Fruit fly (Drosophila melanogaster) whole organism, embryonic: ENCODE measurements around the gene CG14731.

Experiments
- Aef1 ChIP-seq: fragments of 200-800 bp; sonication (Bioruptor generic); IDR thresholded peaks from 3 replicates; pipeline ENCODE4 v1.3.6; 2022; ENCODE audit warnings: missing biosample characterization, missing genetic modification characterization
- Atf6 ChIP-seq: fragments of 200-800 bp; sonication (Bioruptor generic); IDR thresholded peaks from 2 replicates; pipeline ENCODE4 v1.3.6; 2022; ENCODE audit warnings: missing biosample characterization, missing genetic modification characterization
- CG10267 ChIP-seq: fragments of 200-800 bp; sonication (Bioruptor generic); optimal IDR thresholded peaks from 2 replicates; lab custom pipeline; 2018; ENCODE audit warnings: missing biosample characterization, mild to moderate bottlenecking, missing genetic modification characterization, moderate library complexity
- CG10366 ChIP-seq: fragments of 200-800 bp; sonication (Bioruptor generic); IDR thresholded peaks from 2 replicates; pipeline ENCODE4 v1.3.6; 2022; ENCODE audit warnings: missing biosample characterization, missing genetic modification characterization
- CG12219 ChIP-seq: fragments of 200-800 bp; sonication (Bioruptor generic); optimal IDR thresholded peaks from 3 replicates; lab custom pipeline; 2018; ENCODE audit warnings: missing biosample characterization, mild to moderate bottlenecking, missing genetic modification characterization
- CG1233 ChIP-seq: fragments of 200-800 bp; sonication (Bioruptor generic); optimal IDR thresholded peaks from 4 replicates; lab custom pipeline; 2018; ENCODE audit warnings: missing biosample characterization, mild to moderate bottlenecking, missing genetic modification characterization
- CG12769 ChIP-seq: fragments of 200-800 bp; sonication (Bioruptor generic); optimal IDR thresholded peaks from 2 replicates; lab custom pipeline; 2019; ENCODE audit warnings: missing biosample characterization, mild to moderate bottlenecking, missing genetic modification characterization, moderate library complexity
- CG2120 ChIP-seq: fragments of 200-800 bp; sonication (Bioruptor generic); optimal IDR thresholded peaks from 3 replicates; lab custom pipeline; 2016; ENCODE audit warnings: missing biosample characterization, missing genetic modification characterization
- CG42726 ChIP-seq: fragments of 200-800 bp; sonication (Bioruptor generic); IDR thresholded peaks from 2 replicates; pipeline ENCODE4 v1.3.6; 2022; ENCODE audit warnings: missing biosample characterization, missing genetic modification characterization; ENCODE audit not compliant: partially characterized antibody
- CG4360 ChIP-seq: fragments of 200-800 bp; sonication (Bioruptor generic); IDR thresholded peaks from 2 replicates; pipeline ENCODE4 v1.3.6; 2022; ENCODE audit warnings: missing biosample characterization, missing genetic modification characterization
- CG4730 ChIP-seq: fragments of 200-800 bp; sonication (Bioruptor generic); IDR thresholded peaks from 2 replicates; pipeline ENCODE4 v1.3.6; 2022; ENCODE audit warnings: missing biosample characterization, missing genetic modification characterization
- CG5180 ChIP-seq: fragments of 200-800 bp; sonication (Bioruptor generic); optimal IDR thresholded peaks from 3 replicates; lab custom pipeline; 2017; ENCODE audit warnings: missing biosample characterization, missing genetic modification characterization, mild to moderate bottlenecking, moderate library complexity, missing genetic modification reagents
- CG6175 ChIP-seq: fragments of 200-800 bp; sonication (Bioruptor generic); IDR thresholded peaks from 3 replicates; pipeline ENCODE4 v1.3.6; 2022; ENCODE audit warnings: missing biosample characterization, missing genetic modification characterization
- CG6654 ChIP-seq: fragments of 200-800 bp; sonication (Bioruptor generic); optimal IDR thresholded peaks from 2 replicates; lab custom pipeline; 2017; ENCODE audit warnings: missing biosample characterization, mild to moderate bottlenecking, missing genetic modification characterization
- CG7745 ChIP-seq: fragments of 200-800 bp; sonication (Bioruptor generic); optimal IDR thresholded peaks from 2 replicates; lab custom pipeline; 2018; ENCODE audit warnings: missing biosample characterization, mild to moderate bottlenecking, missing genetic modification characterization, moderate library complexity
- CTCF ChIP-seq: fragments of 200-800 bp; sonication (Bioruptor generic); optimal IDR thresholded peaks from 2 replicates; lab custom pipeline; 2017; ENCODE audit warnings: missing biosample characterization, mild to moderate bottlenecking, missing genetic modification characterization, moderate library complexity
- Dek ChIP-seq: fragments of 200-800 bp; sonication (Bioruptor generic); optimal IDR thresholded peaks from 3 replicates; lab custom pipeline; 2019; ENCODE audit warnings: missing biosample characterization, mild to moderate bottlenecking, missing genetic modification characterization, moderate library complexity
- Drgx ChIP-seq: fragments of 200-800 bp; sonication (Bioruptor generic); IDR thresholded peaks from 2 replicates; pipeline ENCODE4 v1.3.6; 2022; ENCODE audit warnings: missing biosample characterization, missing genetic modification characterization
- E2f2 ChIP-seq: fragments of 200-800 bp; sonication (Bioruptor generic); IDR thresholded peaks from 2 replicates; pipeline ENCODE4 v1.3.6; 2022; ENCODE audit warnings: missing biosample characterization, missing genetic modification characterization
- Gug ChIP-seq: fragments of 200-800 bp; sonication (Bioruptor generic); IDR thresholded peaks from 4 replicates; pipeline ENCODE4 v1.3.6; 2022; ENCODE audit warnings: missing biosample characterization, missing genetic modification characterization
- Hmx ChIP-seq: fragments of 200-800 bp; sonication (Bioruptor generic); optimal IDR thresholded peaks from 2 replicates; lab custom pipeline; 2016; ENCODE audit warnings: missing biosample characterization, missing genetic modification characterization
- Hr78 ChIP-seq, 2 experiments: fragments of 200-800 bp in 1 of 2; fragments of >200 bp in 1 of 2; sonication (Bioruptor generic) in 1 of 2; optimal IDR thresholded peaks; 2 replicates each; lab custom pipeline; 2017 to 2019; ENCODE audit warnings: missing biosample characterization in 2 of 2, missing genetic modification characterization in 2 of 2, mild to moderate bottlenecking in 1 of 2, moderate library complexity in 1 of 2
- Med ChIP-seq: fragments of 200-800 bp; sonication (Bioruptor generic); peaks from one replicate; lab custom pipeline; 2016; ENCODE audit warnings: missing biosample characterization, missing genetic modification characterization, mild to moderate bottlenecking, inconsistent platforms, moderate library complexity
- PHDP ChIP-seq: fragments of 200-800 bp; sonication (Bioruptor generic); optimal IDR thresholded peaks from 3 replicates; lab custom pipeline; 2018; ENCODE audit warnings: missing biosample characterization, mild to moderate bottlenecking, missing genetic modification characterization, moderate library complexity
- Ptx1 ChIP-seq: fragments of 200-800 bp; sonication (Bioruptor generic); IDR thresholded peaks from 2 replicates; pipeline ENCODE4 v1.3.6; 2022; ENCODE audit warnings: missing biosample characterization, missing genetic modification characterization
- Rfx ChIP-seq: fragments of 200-800 bp; sonication (Bioruptor generic); IDR thresholded peaks from 2 replicates; pipeline ENCODE4 v1.3.6; 2022; ENCODE audit warnings: missing biosample characterization, missing genetic modification characterization
- Scr ChIP-seq: fragments of 200-800 bp; sonication (Bioruptor generic); IDR thresholded peaks from 2 replicates; pipeline ENCODE4 v1.3.6; 2022; ENCODE audit warnings: missing biosample characterization, missing genetic modification characterization; ENCODE audit not compliant: partially characterized antibody
- Sox102F ChIP-seq: fragments of 200-800 bp; sonication (Bioruptor generic); optimal IDR thresholded peaks from 2 replicates; lab custom pipeline; 2018; ENCODE audit warnings: missing biosample characterization, mild to moderate bottlenecking, missing genetic modification characterization, moderate library complexity
- Taf1 ChIP-seq: fragments of 200-800 bp; sonication (Bioruptor generic); IDR thresholded peaks from 2 replicates; pipeline ENCODE4 v1.3.6; 2022; ENCODE audit warnings: missing biosample characterization, missing genetic modification characterization
- Trl ChIP-seq, 3 experiments: fragments of >200 bp in 2 of 3; fragments of 200-800 bp in 1 of 3; sonication (Bioruptor generic) in 1 of 3; optimal IDR thresholded peaks; 2 replicates in 1 of 3; 3 replicates in 2 of 3; lab custom pipeline; 2016 to 2017; ENCODE audit warnings: missing biosample characterization in 1 of 3, missing genetic modification characterization in 1 of 3
- chinmo ChIP-seq: fragments of 200-800 bp; sonication (Bioruptor generic); IDR thresholded peaks from 4 replicates; pipeline ENCODE4 v1.3.6; 2022; ENCODE audit warnings: missing biosample characterization, missing genetic modification characterization; ENCODE audit not compliant: partially characterized antibody
- ci ChIP-seq: fragments of 200-800 bp; sonication (Bioruptor generic); IDR thresholded peaks from 3 replicates; pipeline ENCODE4 v1.3.6; 2022; ENCODE audit warnings: missing biosample characterization, missing genetic modification characterization
- crol ChIP-seq: fragments of 200-800 bp; sonication (Bioruptor generic); IDR thresholded peaks from 2 replicates; pipeline ENCODE4 v1.3.6; 2022; ENCODE audit warnings: missing biosample characterization, missing genetic modification characterization
- dmrt99B ChIP-seq: fragments of 200-800 bp; sonication (Bioruptor generic); optimal IDR thresholded peaks from 2 replicates; lab custom pipeline; 2018; ENCODE audit warnings: missing biosample characterization, mild to moderate bottlenecking, missing genetic modification characterization, moderate library complexity
- dysf ChIP-seq: fragments of 200-800 bp; sonication (Bioruptor generic); IDR thresholded peaks from 3 replicates; pipeline ENCODE4 v1.3.6; 2022; ENCODE audit warnings: missing biosample characterization, missing genetic modification characterization
- hbn ChIP-seq: fragments of 200-800 bp; sonication (Bioruptor generic); IDR thresholded peaks from 2 replicates; pipeline ENCODE4 v1.3.6; 2022; ENCODE audit warnings: missing biosample characterization, missing genetic modification characterization; ENCODE audit not compliant: partially characterized antibody
- hkb ChIP-seq, 2 experiments: fragments of 200-800 bp in 1 of 2; fragments of >200 bp in 1 of 2; sonication (Bioruptor generic) in 1 of 2; IDR thresholded peaks in 1 of 2; optimal IDR thresholded peaks in 1 of 2; 2 replicates each; pipeline versions ENCODE4 v1.3.6 to Lab custom; 2017 to 2022; ENCODE audit warnings: missing biosample characterization in 1 of 2, missing genetic modification characterization in 1 of 2
- pnt ChIP-seq: fragments of 200-800 bp; sonication (Bioruptor generic); optimal IDR thresholded peaks from 3 replicates; lab custom pipeline; 2016; ENCODE audit warnings: missing biosample characterization, missing genetic modification characterization
- pum ChIP-seq: fragments of 200-800 bp; sonication (Bioruptor generic); optimal IDR thresholded peaks from 2 replicates; lab custom pipeline; 2016; ENCODE audit warnings: missing biosample characterization, missing genetic modification characterization
- ranshi ChIP-seq: fragments of 200-800 bp; sonication (Bioruptor generic); IDR thresholded peaks from 2 replicates; pipeline ENCODE4 v1.3.6; 2022; ENCODE audit warnings: missing biosample characterization, missing genetic modification characterization
- row ChIP-seq: fragments of 200-800 bp; sonication (Bioruptor generic); IDR thresholded peaks from 3 replicates; pipeline ENCODE4 v1.3.6; 2022; ENCODE audit warnings: missing biosample characterization, missing genetic modification characterization
- sd ChIP-seq: fragments of 200-800 bp; sonication (Bioruptor generic); optimal IDR thresholded peaks from 3 replicates; lab custom pipeline; 2018; ENCODE audit warnings: missing biosample characterization, mild to moderate bottlenecking, missing genetic modification characterization, moderate library complexity
- sens ChIP-seq: fragments of 200-800 bp; sonication (Bioruptor generic); peaks from one replicate; lab custom pipeline; 2016; ENCODE audit warnings: missing biosample characterization, missing genetic modification characterization
- seq ChIP-seq: fragments of 200-800 bp; sonication (Bioruptor generic); IDR thresholded peaks from 2 replicates; pipeline ENCODE4 v1.3.6; 2022; ENCODE audit warnings: missing biosample characterization, missing genetic modification characterization
- slbo ChIP-seq: fragments of 200-800 bp; sonication (Bioruptor generic); IDR thresholded peaks from 2 replicates; pipeline ENCODE4 v1.3.6; 2022; ENCODE audit warnings: missing biosample characterization, missing genetic modification characterization
- sob ChIP-seq: fragments of 200-800 bp; sonication (Bioruptor generic); IDR thresholded peaks from 2 replicates; pipeline ENCODE4 v1.3.6; 2022; ENCODE audit warnings: missing biosample characterization, missing genetic modification characterization
- ssp ChIP-seq: fragments of 200-800 bp; sonication (Bioruptor generic); IDR thresholded peaks from 2 replicates; pipeline ENCODE4 v1.3.6; 2022; ENCODE audit warnings: missing biosample characterization, missing genetic modification characterization

The CG14731 gene

dm6 chr3R:11920605-11921004, 10.5 kb upstream of the CG14731 start (continued):
- peak; percentile 27 for TF ChIP-seq CG2120 (GFP tag; lab: Kevin White, UChicago)
- TF ChIP-seq Rfx (GFP tag; lab: Robert Waterston, UW), result peak; percentile 48; the same call in 1 of the 2 replicates
- TF ChIP-seq row (GFP tag; lab: Robert Waterston, UW), result peak; percentile 51
- peak; percentile 12 for TF ChIP-seq CG12219 (GFP tag; lab: Kevin White, UChicago)
- TF ChIP-seq Ptx1 (GFP tag; lab: Robert Waterston, UW), result peak; percentile 52
- no peak for TF ChIP-seq PHDP
- TF ChIP-seq Dek (tag; lab: Kevin White, UChicago), result no peak
- TF ChIP-seq CG42726 (GFP tag; lab: Robert Waterston, UW), result no peak
- no peak for TF ChIP-seq pum
- no peak for TF ChIP-seq ssp (GFP tag; lab: Robert Waterston, UW)
- TF ChIP-seq Aef1, result 0 out of 3 replicates have a peak, but pooled peaks have one; percentile 13
- peak; percentile 49; the same call in 1 of the 2 replicates for TF ChIP-seq crol (GFP tag; lab: Robert Waterston, UW)
- TF ChIP-seq Drgx, result peak; percentile 86
- peak; percentile 62; the same call in 2 of the 3 replicates for TF ChIP-seq dysf

dm6 chr3R:11933903-11934302, 2.8 kb downstream of the CG14731 start:
- TF ChIP-seq CG4360 (GFP tag; lab: Robert Waterston, UW) (no peak), CTCF (GFP tag; lab: Kevin White, UChicago) (peak; percentile 81)

- TF ChIP-seq seq (no peak), hbn (GFP tag; lab: Robert Waterston, UW) (no peak), sob (no peak), chinmo (GFP tag; lab: Robert Waterston, UW) (peak; percentile 89), hkb (optimal IDR thresholded peaks at IDR 0.05; lab: Kevin White, UChicago) (no peak), hkb (GFP tag; IDR thresholded peaks at IDR 0.05; lab: Robert Waterston, UW) (no peak), ranshi (0 out of 2 replicates have a peak, but pooled peaks have one; percentile 9), Med (GFP tag; lab: Kevin White, UChicago) (no peak), Taf1 (no peak), CG6654 (GFP tag; lab: Kevin White, UChicago) (no peak), CG6175 (GFP tag; lab: Robert Waterston, UW) (peak; percentile 86), ci (GFP tag; lab: Robert Waterston, UW) (0 out of 3 replicates have a peak, but pooled peaks have one; percentile 38), E2f2 (0 out of 2 replicates have a peak, but pooled peaks have one; percentile 6), CG4730 (GFP tag; lab: Robert Waterston, UW) (no peak), Hmx (no peak), Trl (optimal IDR thresholded peaks at IDR 0.05; lab: Kevin White, UChicago) (no peak), Trl (GFP tag; optimal IDR thresholded peaks at IDR 0.05; lab: Kevin White, UChicago) (no peak), Scr (no peak), CG10267 (tag; lab: Kevin White, UChicago) (no peak), Gug (GFP tag; lab: Robert Waterston, UW) (no peak), Atf6 (0 out of 2 replicates have a peak, but pooled peaks have one; percentile 14), CG7745 (tag; lab: Kevin White, UChicago) (no peak), CG5180 (GFP tag; lab: Kevin White, UChicago) (no peak), Hr78 (GFP tag; optimal IDR thresholded peaks at IDR 0.05; lab: Kevin White, UChicago) (no peak), sens (GFP tag; lab: Kevin White, UChicago) (peak; percentile 62), sd (tag; lab: Kevin White, UChicago) (peak; percentile 88), slbo (0 out of 2 replicates have a peak, but pooled peaks have one; percentile 20), CG1233 (GFP tag; lab: Kevin White, UChicago) (no peak), dmrt99B (tag; lab: Kevin White, UChicago) (no peak), pnt (no peak), CG12769 (tag; lab: Kevin White, UChicago) (peak; percentile 86), Sox102F (GFP tag; lab: Kevin White, UChicago) (no peak), CG10366 (GFP tag; lab: Robert Waterston, UW) (0 out of 2 replicates have a peak, but pooled peaks have one; percentile 22)
Measured at dm6 chr3R:11937427-11938114, 6.5 kb downstream of the CG14731 start.
